Worm (Caenorhabditis elegans) whole organism, L3 larva: ENCODE data around the gene C03B1.1.

ENCODE experiments used
- elt-1 ChIP-seq: fragments of 150-350 bp; optimal IDR thresholded peaks from 2 replicates; lab custom pipeline; 2014; ENCODE audit warnings: missing biosample characterization, missing genetic modification characterization
- elt-3 ChIP-seq, 3 experiments: fragments of 150-350 bp in 1 of 3; sonication (generic microtip) in 2 of 3; optimal IDR thresholded peaks; 2 replicates in 2 of 3; 4 replicates in 1 of 3; lab custom pipeline; 2014 to 2017; ENCODE audit warnings: missing biosample characterization in 3 of 3, missing genetic modification characterization in 3 of 3
- fkh-10 ChIP-seq: sonication (generic microtip); optimal IDR thresholded peaks from 2 replicates; lab custom pipeline; 2017; ENCODE audit warnings: missing biosample characterization, missing genetic modification reagents, missing genetic modification characterization
- lin-15B ChIP-seq: fragments of 150-350 bp; optimal IDR thresholded peaks from 2 replicates; lab custom pipeline; 2014; ENCODE audit warnings: missing biosample characterization, missing genetic modification characterization
- lin-39 ChIP-seq: fragments of 150-350 bp; optimal IDR thresholded peaks from 2 replicates; lab custom pipeline; 2018; ENCODE audit warnings: missing biosample characterization, missing genetic modification reagents, missing genetic modification characterization
- nhr-11 ChIP-seq: fragments of 150-350 bp; optimal IDR thresholded peaks from 2 replicates; lab custom pipeline; 2014; ENCODE audit warnings: missing biosample characterization, missing genetic modification characterization
- nhr-12 ChIP-seq: fragments of 150-350 bp; optimal IDR thresholded peaks from 2 replicates; lab custom pipeline; 2014; ENCODE audit warnings: missing biosample characterization, missing genetic modification characterization
- nhr-23 ChIP-seq: fragments of 150-350 bp; optimal IDR thresholded peaks from 2 replicates; lab custom pipeline; 2014; ENCODE audit warnings: missing biosample characterization, missing genetic modification reagents, missing genetic modification characterization
- nhr-43 ChIP-seq: sonication (generic microtip); optimal IDR thresholded peaks from 2 replicates; lab custom pipeline; 2016; ENCODE audit warnings: mild to moderate bottlenecking, missing genetic modification characterization, missing compliant biosample characterization; ENCODE audit not compliant: poor library complexity, severe bottlenecking
- nhr-77 ChIP-seq: fragments of 150-350 bp; optimal IDR thresholded peaks from 2 replicates; lab custom pipeline; 2014; ENCODE audit warnings: missing biosample characterization, missing genetic modification characterization
- snpc-4 ChIP-seq: fragments of 150-350 bp; optimal IDR thresholded peaks from 2 replicates; lab custom pipeline; 2014; ENCODE audit warnings: missing biosample characterization, missing genetic modification characterization

DNA sequence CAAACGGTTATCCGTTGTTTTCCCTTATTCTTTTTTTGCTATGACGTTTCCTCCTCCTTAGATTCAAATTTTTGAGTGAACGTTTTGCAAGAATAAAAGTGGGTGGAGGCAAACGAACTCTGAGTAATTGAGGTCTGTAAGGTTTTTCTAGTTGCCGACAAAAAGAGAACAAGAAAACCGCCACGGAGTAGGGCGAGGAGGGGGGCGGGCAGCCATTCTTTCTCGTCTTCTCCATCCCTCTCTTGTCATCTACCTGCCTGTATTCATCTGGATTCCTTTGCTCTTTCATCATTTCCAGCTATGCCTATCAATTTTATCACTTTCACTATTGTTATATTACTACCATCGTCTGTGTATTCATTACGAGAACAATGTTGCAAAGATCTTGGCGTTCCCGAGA is 10.6 kb downstream of the C03B1.1 start, which contains the start of gene igdb-3:
- TF ChIP-seq lin-39 = no peak
- no peak for TF ChIP-seq snpc-4
- no peak for TF ChIP-seq fkh-10 (GFP tag; lab: Kevin White, UChicago)
- no peak for TF ChIP-seq nhr-43 (tag; lab: Kevin White, UChicago)
- TF ChIP-seq nhr-11 (tag; lab: Kevin White, UChicago) = no peak
- TF ChIP-seq elt-1 (tag; lab: Kevin White, UChicago) = no peak
- no peak for TF ChIP-seq elt-3 (tag; optimal IDR thresholded peaks at IDR 0.05; lab: Kevin White, UChicago)
- TF ChIP-seq nhr-77 (tag; lab: Kevin White, UChicago) = no peak
- TF ChIP-seq nhr-23 (tag; lab: Kevin White, UChicago) = no peak
- TF ChIP-seq lin-15B = no peak
- TF ChIP-seq nhr-12 (tag; lab: Kevin White, UChicago) = no peak
